Fruit fly (Drosophila melanogaster) whole organism: ENCODE measurements around the gene Mnat9.

Experiments used
- EcR ChIP-seq, 2 experiments: fragments of >200 bp; optimal IDR thresholded peaks; 2 replicates each; lab custom pipeline; 2017; ENCODE audit warnings: missing biosample characterization in 2 of 2, missing genetic modification characterization in 2 of 2, missing genetic modification reagents in 2 of 2
- pan ChIP-seq: fragments of >200 bp; optimal IDR thresholded peaks from 2 replicates; lab custom pipeline; 2017
- psq ChIP-seq: fragments of >200 bp; optimal IDR thresholded peaks from 2 replicates; lab custom pipeline; 2017
- usp ChIP-seq: fragments of >200 bp; optimal IDR thresholded peaks from 2 replicates; lab custom pipeline; 2017; ENCODE audit warnings: missing biosample characterization, missing genetic modification characterization, mixed read lengths

- TF ChIP-seq usp (GFP tag; lab: Kevin White, UChicago): no peak
- TF ChIP-seq psq (lab: Kevin White, UChicago): no peak
- TF ChIP-seq pan (lab: Kevin White, UChicago): no peak
- no peak for TF ChIP-seq EcR (GFP tag; optimal IDR thresholded peaks at IDR 0.05; lab: Kevin White, UChicago)
These were observed 23.6 kb downstream of the Mnat9 start, which contains the start of gene CG1774 for dm6 chr3R:31592256-31592879.
